Worm (Caenorhabditis elegans) whole organism, L1 larva: ENCODE results near the gene Y46G5A.8.

ENCODE experiments used
- aly-2 ChIP-seq: fragments of 150-350 bp; optimal IDR thresholded peaks from 2 replicates; lab custom pipeline; 2014; ENCODE audit warnings: missing biosample characterization, missing genetic modification characterization
- ceh-90 ChIP-seq: sonication (generic microtip); optimal IDR thresholded peaks from 2 replicates; lab custom pipeline; 2016; ENCODE audit warnings: missing genetic modification characterization, missing compliant biosample characterization
- ces-1 ChIP-seq: fragments of 150-350 bp; optimal IDR thresholded peaks from 2 replicates; lab custom pipeline; 2014; ENCODE audit warnings: missing biosample characterization, missing genetic modification reagents, missing genetic modification characterization
- hlh-17 ChIP-seq: fragments of 200-800 bp; sonication (Bioruptor generic); optimal IDR thresholded peaks from 2 replicates; lab custom pipeline; 2018; ENCODE audit warnings: missing genetic modification characterization, mild to moderate bottlenecking, missing compliant biosample characterization, moderate library complexity, borderline replicate concordance
- nhr-85 ChIP-seq: sonication (generic microtip); peaks from one replicate; lab custom pipeline; 2016; ENCODE audit warnings: missing genetic modification characterization, inconsistent platforms, missing compliant biosample characterization
- pax-3 ChIP-seq: fragments of 200-800 bp; sonication (Bioruptor generic); optimal IDR thresholded peaks from 2 replicates; lab custom pipeline; 2018; ENCODE audit warnings: mild to moderate bottlenecking, missing genetic modification characterization, moderate library complexity, missing compliant biosample characterization
- pqm-1 ChIP-seq: sonication (generic microtip); optimal IDR thresholded peaks from 3 replicates; lab custom pipeline; 2017; ENCODE audit warnings: missing biosample characterization, missing genetic modification characterization
- skn-1 ChIP-seq: fragments of 150-350 bp; optimal IDR thresholded peaks from 2 replicates; lab custom pipeline; 2014; ENCODE audit warnings: missing biosample characterization, missing genetic modification characterization
- unc-86 ChIP-seq: sonication (generic microtip); optimal IDR thresholded peaks from 2 replicates; lab custom pipeline; 2016; ENCODE audit warnings: missing genetic modification characterization, missing compliant biosample characterization

- TF ChIP-seq nhr-85 (tag; lab: Kevin White, UChicago) = no peak
- no peak for TF ChIP-seq ceh-90 (tag; lab: Kevin White, UChicago)
- TF ChIP-seq pqm-1 (tag; lab: Kevin White, UChicago) = no peak
- TF ChIP-seq unc-86 = no peak
- TF ChIP-seq aly-2 (tag; lab: Kevin White, UChicago) = no peak
- no peak for TF ChIP-seq ces-1 (GFP tag; lab: Kevin White, UChicago)
- no peak for TF ChIP-seq hlh-17
- TF ChIP-seq skn-1 (tag; lab: Kevin White, UChicago) = no peak
- TF ChIP-seq pax-3 = no peak
These were observed 31.7 kb downstream of the Y46G5A.8 start, which contains the start of gene alkb-7 for ce11 chrII:12787831-12788248.
